Fruit fly (Drosophila melanogaster): Measurements from ENCODE around the gene CG13042.

- TF ChIP-seq psq (GFP tag; optimal IDR thresholded peaks at IDR 0.05) = no peak
- TF ChIP-seq CG34376 (GFP tag; optimal IDR thresholded peaks at IDR 0.05) = no peak
- no peak for TF ChIP-seq danr (GFP tag; IDR thresholded peaks at IDR 0.05)
- TF ChIP-seq knrl (GFP tag; IDR thresholded peaks at IDR 0.05; ENCODE audit: partially characterized antibody) = no peak
- no peak for TF ChIP-seq sob (GFP tag; IDR thresholded peaks at IDR 0.05)
- TF ChIP-seq Dip3 (GFP tag; optimal IDR thresholded peaks at IDR 0.05) = no peak
- no peak for TF ChIP-seq CG14710 (tag; optimal IDR thresholded peaks at IDR 0.05)
- no peak for TF ChIP-seq CG13775 (GFP tag; optimal IDR thresholded peaks at IDR 0.05)
- no peak for TF ChIP-seq Nf-YB (GFP tag; optimal IDR thresholded peaks at IDR 0.05)
- no peak for TF ChIP-seq seq (GFP tag; IDR thresholded peaks at IDR 0.05)
- no peak for TF ChIP-seq Eip74EF (GFP tag; optimal IDR thresholded peaks at IDR 0.05)
- no peak for TF ChIP-seq HLH54F (GFP tag; optimal IDR thresholded peaks at IDR 0.05)
- TF ChIP-seq ttk (GFP tag; IDR thresholded peaks at IDR 0.05) = no peak
Measured at dm6 chr3L:16285346-16285911, 22.9 kb downstream of the CG13042 start, which contains the start of gene CG13047.
